Worm (Caenorhabditis elegans) whole organism, early embryonic: ENCODE measurements around the gene C24H12.4.

Source experiments
- ama-1 ChIP-seq: fragments of 150-350 bp; optimal IDR thresholded peaks from 2 replicates; lab custom pipeline; 2014
- ets-7 ChIP-seq: sonication (generic microtip); optimal IDR thresholded peaks from 2 replicates; lab custom pipeline; 2016; ENCODE audit warnings: missing genotype, missing genetic modification characterization, missing compliant biosample characterization
- hmbx-1 ChIP-seq: sonication (generic microtip); optimal IDR thresholded peaks from 2 replicates; lab custom pipeline; 2016; ENCODE audit warnings: mild to moderate bottlenecking, missing genetic modification characterization, missing compliant biosample characterization
- scrt-1 ChIP-seq: fragments of 200-800 bp; sonication (Bioruptor generic); IDR thresholded peaks from 2 replicates; pipeline ENCODE4 v1.3.6; 2022; ENCODE audit warnings: missing genetic modification characterization, missing compliant biosample characterization
- sea-1 ChIP-seq: fragments of 200-800 bp; sonication (Bioruptor generic); conservative IDR thresholded peaks from 2 replicates; pipeline ENCODE4 v1.3.6; 2022; ENCODE audit warnings: missing genetic modification characterization, missing compliant biosample characterization
- tra-4 ChIP-seq: sonication (generic microtip); optimal IDR thresholded peaks from 2 replicates; lab custom pipeline; 2017; ENCODE audit warnings: missing genetic modification characterization, missing compliant biosample characterization

ce11 chrII:387844-388355 is 23.1 kb upstream of the C24H12.4 start:
- no peak for TF ChIP-seq sea-1 (GFP tag; lab: Robert Waterston, UW)
- TF ChIP-seq tra-4, result no peak
- TF ChIP-seq ama-1 (lab: Kevin White, UChicago), result no peak
- no peak for TF ChIP-seq hmbx-1 (tag; lab: Kevin White, UChicago)
- TF ChIP-seq ets-7, result no peak
- TF ChIP-seq scrt-1 (GFP tag; lab: Robert Waterston, UW), result no peak
